Worm (Caenorhabditis elegans): ENCODE data around the gene C35D6.4.

Gene C35D6.4

ce11 chrIV:16388856-16389461, 38.2 kb downstream of the C35D6.4 start (continued):
- peak; percentile 42 for TF ChIP-seq dpl-1 (GFP tag; optimal IDR thresholded peaks at IDR 0.05)
- TF ChIP-seq egl-43 (GFP tag; IDR thresholded peaks at IDR 0.05) = peak; percentile 93
- TF ChIP-seq ceh-28 (tag; optimal IDR thresholded peaks at IDR 0.05) = no peak
- TF ChIP-seq R02D3.7 (tag; optimal IDR thresholded peaks at IDR 0.05) = no peak
- TF ChIP-seq unc-62 (GFP tag; optimal IDR thresholded peaks at IDR 0.05 in 1 of 2) = no peak
- TF ChIP-seq unc-62 (tag; optimal IDR thresholded peaks at IDR 0.05) = no peak
- peak; percentile 93 for TF ChIP-seq dmd-8 (GFP tag; IDR thresholded peaks at IDR 0.05)
- peak; percentile 67 for TF ChIP-seq duxl-1 (tag; optimal IDR thresholded peaks at IDR 0.05; ENCODE audit: poor library complexity)
- TF ChIP-seq nhr-6 (tag; optimal IDR thresholded peaks at IDR 0.05) = peak; percentile 2
- TF ChIP-seq F37D6.2 (tag; optimal IDR thresholded peaks at IDR 0.05) = peak; percentile 45
- TF ChIP-seq ceh-44 (GFP tag; IDR thresholded peaks at IDR 0.05) = peak; percentile 67
- 0 out of 2 replicates have a peak, but pooled peaks have one; percentile 49 for TF ChIP-seq nhr-41 (GFP tag; IDR thresholded peaks at IDR 0.05)
- TF ChIP-seq attf-4 (tag; optimal IDR thresholded peaks at IDR 0.05) = no peak
- peak; percentile 25 for TF ChIP-seq zip-2 (tag; optimal IDR thresholded peaks at IDR 0.05)
- TF ChIP-seq ceh-32 (tag; optimal IDR thresholded peaks at IDR 0.05; ENCODE audit: poor library complexity) = no peak
- no peak for TF ChIP-seq daf-8 (GFP tag; IDR thresholded peaks at IDR 0.05)
- peak; percentile 44 for TF ChIP-seq F10B5.3 (tag; optimal IDR thresholded peaks at IDR 0.05)
- no peak for TF ChIP-seq tag-97 (GFP tag; IDR thresholded peaks at IDR 0.05)
- no peak for TF ChIP-seq fos-1 (tag; optimal IDR thresholded peaks at IDR 0.05)
- TF ChIP-seq tra-1 (GFP tag; IDR thresholded peaks at IDR 0.05) = peak; percentile 79; the same call in 1 of the 2 replicates
- TF ChIP-seq sdz-12 (GFP tag; optimal IDR thresholded peaks at IDR 0.05) = no peak
- TF ChIP-seq zip-11 (GFP tag; IDR thresholded peaks at IDR 0.05) = 0 out of 2 replicates have a peak, but pooled peaks have one; percentile 47
- peak; percentile 84 for TF ChIP-seq mes-2 (tag; optimal IDR thresholded peaks at IDR 0.05; ENCODE audit: poor library complexity, severe bottlenecking)
- peak; percentile 81 for TF ChIP-seq daf-19 (GFP tag; conservative IDR thresholded peaks at IDR 0.05)
- 0 out of 2 replicates have a peak, but pooled peaks have one; percentile 33 for TF ChIP-seq madf-9 (GFP tag; conservative IDR thresholded peaks at IDR 0.05)
- peak; percentile 26 for TF ChIP-seq nhr-111 (GFP tag; optimal IDR thresholded peaks at IDR 0.05)
- TF ChIP-seq nhr-28 (tag; optimal IDR thresholded peaks at IDR 0.05) = peak; percentile 38
- peak; percentile 73 for TF ChIP-seq lin-13 (GFP tag; optimal IDR thresholded peaks at IDR 0.05)
- peak; percentile 48; the same call in 1 of the 2 replicates for TF ChIP-seq Y48G9A.11 (GFP tag; IDR thresholded peaks at IDR 0.05)
- TF ChIP-seq dmd-6 (GFP tag; IDR thresholded peaks at IDR 0.05) = peak; percentile 71
- TF ChIP-seq mdt-29 (GFP tag; IDR thresholded peaks at IDR 0.05) = peak; percentile 80
- peak; percentile 68 for TF ChIP-seq unc-130 (GFP tag; optimal IDR thresholded peaks at IDR 0.05)
- peak; percentile 99 for TF ChIP-seq lin-38 (GFP tag; IDR thresholded peaks at IDR 0.05)
- TF ChIP-seq egl-27 (tag; optimal IDR thresholded peaks at IDR 0.05) = no peak
- TF ChIP-seq Y105C5A.15 (GFP tag; IDR thresholded peaks at IDR 0.05) = 0 out of 2 replicates have a peak, but pooled peaks have one; percentile 46
- TF ChIP-seq set-16 (GFP tag; IDR thresholded peaks at IDR 0.05) = peak; percentile 23; the same call in 1 of the 2 replicates
- peak; percentile 77 for TF ChIP-seq mep-1 (tag; optimal IDR thresholded peaks at IDR 0.05)
- no peak for TF ChIP-seq zag-1 (tag; optimal IDR thresholded peaks at IDR 0.05)
- peak; percentile 99 for TF ChIP-seq snpc-1.2 (GFP tag; IDR thresholded peaks at IDR 0.05)
- TF ChIP-seq mdl-1 (tag; optimal IDR thresholded peaks at IDR 0.05) = peak in 1 of 2 experiments; percentile 18
- TF ChIP-seq aly-2 (tag; optimal IDR thresholded peaks at IDR 0.05) = no peak
- TF ChIP-seq zfp-3 (GFP tag; conservative IDR thresholded peaks at IDR 0.05) = no peak
- TF ChIP-seq zfp-2 (tag; optimal IDR thresholded peaks at IDR 0.05) = peak; percentile 55
- no peak for TF ChIP-seq lin-29 (GFP tag; IDR thresholded peaks at IDR 0.05)
- no peak for TF ChIP-seq ZK337.2 (GFP tag; IDR thresholded peaks at IDR 0.05)
- no peak for TF ChIP-seq gei-8 (GFP tag; optimal IDR thresholded peaks at IDR 0.05)
- no peak for TF ChIP-seq lin-15B (tag; optimal IDR thresholded peaks at IDR 0.05)
- TF ChIP-seq T20F7.1 (GFP tag; optimal IDR thresholded peaks at IDR 0.05) = peak; percentile 35
- TF ChIP-seq ceh-20 (GFP tag; IDR thresholded peaks at IDR 0.05) = peak; percentile 63
- peak; percentile 82; the same call in 1 of the 2 replicates for TF ChIP-seq pha-4 (GFP tag; IDR thresholded peaks at IDR 0.05)
- TF ChIP-seq pha-4 (tag; optimal IDR thresholded peaks at IDR 0.05) = no peak
